Worm (Caenorhabditis elegans): ENCODE data around the gene ins-16.
A peak's percentile ranks its signal among the peaks of the same experiment; 100 is the strongest.

Gene ins-16

ce11 chrIII:2090695-2091094, 29.9 kb upstream of the ins-16 start (continued):
- no peak for TF ChIP-seq aha-1 (tag; optimal IDR thresholded peaks at IDR 0.05)
- TF ChIP-seq irx-1 (tag; optimal IDR thresholded peaks at IDR 0.05): peak; percentile 51
- TF ChIP-seq ztf-11 (tag; optimal IDR thresholded peaks at IDR 0.05): no peak
- TF ChIP-seq mab-9 (GFP tag; IDR thresholded peaks at IDR 0.05): no peak
- TF ChIP-seq nhr-90 (tag; optimal IDR thresholded peaks at IDR 0.05; ENCODE audit: poor library complexity): peak; percentile 85
- peak; percentile 82 for TF ChIP-seq nhr-71 (tag; optimal IDR thresholded peaks at IDR 0.05)
- TF ChIP-seq isw-1 (GFP tag; IDR thresholded peaks at IDR 0.05): no peak
- peak; percentile 61 for TF ChIP-seq elt-2 (tag; optimal IDR thresholded peaks at IDR 0.05)
- no peak for TF ChIP-seq egl-27 (tag; optimal IDR thresholded peaks at IDR 0.05)
- TF ChIP-seq unc-30 (tag; optimal IDR thresholded peaks at IDR 0.05): no peak
- TF ChIP-seq efl-3 (GFP tag; optimal IDR thresholded peaks at IDR 0.05): no peak
- no peak for TF ChIP-seq ztf-4 (tag; optimal IDR thresholded peaks at IDR 0.05)
- TF ChIP-seq grh-1 (GFP tag; IDR thresholded peaks at IDR 0.05): peak; percentile 84
- TF ChIP-seq mep-1 (tag; optimal IDR thresholded peaks at IDR 0.05): peak; percentile 89
- no peak for TF ChIP-seq egl-13 (tag; optimal IDR thresholded peaks at IDR 0.05)
- no peak for TF ChIP-seq dsc-1 (tag; optimal IDR thresholded peaks at IDR 0.05)
- TF ChIP-seq mef-2 (tag; optimal IDR thresholded peaks at IDR 0.05): no peak
- peak; percentile 72 to 77 for TF ChIP-seq lsy-2 (tag; optimal IDR thresholded peaks at IDR 0.05)
- no peak for TF ChIP-seq sox-4 (tag; optimal IDR thresholded peaks at IDR 0.05)
- TF ChIP-seq blmp-1 (tag; optimal IDR thresholded peaks at IDR 0.05): peak; percentile 46
- TF ChIP-seq nhr-19 (GFP tag; conservative IDR thresholded peaks at IDR 0.05): peak; percentile 60
- TF ChIP-seq ceh-8 (GFP tag; optimal IDR thresholded peaks at IDR 0.05): no peak
- peak; percentile 74 for TF ChIP-seq lin-14 (GFP tag; optimal IDR thresholded peaks at IDR 0.05)
- TF ChIP-seq lir-3 (tag; optimal IDR thresholded peaks at IDR 0.05; ENCODE audit: poor library complexity): no peak
- no peak for TF ChIP-seq sup-37 (GFP tag; optimal IDR thresholded peaks at IDR 0.05)
- no peak for TF ChIP-seq hlh-4 (tag; optimal IDR thresholded peaks at IDR 0.05)
- no peak for TF ChIP-seq lin-15B (tag; optimal IDR thresholded peaks at IDR 0.05)
- peak; percentile 22 for TF ChIP-seq snpc-4 (tag; optimal IDR thresholded peaks at IDR 0.05)
- peak; percentile 60 for TF ChIP-seq nhr-47 (tag; optimal IDR thresholded peaks at IDR 0.05)
- TF ChIP-seq jun-1 (tag; optimal IDR thresholded peaks at IDR 0.05): peak; percentile 65
- peak; percentile 68 for TF ChIP-seq tbx-2 (tag; optimal IDR thresholded peaks at IDR 0.05)
- TF ChIP-seq pqm-1 (tag; optimal IDR thresholded peaks at IDR 0.05): no peak
- TF ChIP-seq pax-3 (tag; optimal IDR thresholded peaks at IDR 0.05): no peak
- no peak for TF ChIP-seq ceh-63 (GFP tag; optimal IDR thresholded peaks at IDR 0.05)
- peak in 1 of 2 experiments; percentile 86 for TF ChIP-seq lin-35 (GFP tag; optimal IDR thresholded peaks at IDR 0.05)
- TF ChIP-seq sptf-1 (tag; optimal IDR thresholded peaks at IDR 0.05): no peak
- TF ChIP-seq ceh-88 (GFP tag; IDR thresholded peaks at IDR 0.05): no peak
- TF ChIP-seq efl-1 (optimal IDR thresholded peaks at IDR 0.05): peak; percentile 66 to 68
- TF ChIP-seq efl-1 (GFP tag; optimal IDR thresholded peaks at IDR 0.05 in 1 of 2): peak; percentile 33 to 91
- no peak for TF ChIP-seq ets-5 (GFP tag; IDR thresholded peaks at IDR 0.05)
- TF ChIP-seq C34B4.2 (tag; optimal IDR thresholded peaks at IDR 0.05): no peak
- TF ChIP-seq swsn-7 (tag; optimal IDR thresholded peaks at IDR 0.05): peak; percentile 66
- TF ChIP-seq fkh-10 (GFP tag; optimal IDR thresholded peaks at IDR 0.05): no peak
- no peak for TF ChIP-seq unc-130 (tag; optimal IDR thresholded peaks at IDR 0.05)
- TF ChIP-seq xbp-1 (tag; optimal IDR thresholded peaks at IDR 0.05): peak; percentile 57
- no peak for TF ChIP-seq nhr-12 (tag; optimal IDR thresholded peaks at IDR 0.05)
- TF ChIP-seq nhr-237 (tag; optimal IDR thresholded peaks at IDR 0.05): peak; percentile 32
- TF ChIP-seq nhr-11 (tag; optimal IDR thresholded peaks at IDR 0.05): no peak
- peak; percentile 79 for TF ChIP-seq lin-13 (GFP tag; optimal IDR thresholded peaks at IDR 0.05)

Data from whole organism, L1 larva.